Worm (Caenorhabditis elegans): Measurements from ENCODE around the gene T07G12.5.

DNA sequence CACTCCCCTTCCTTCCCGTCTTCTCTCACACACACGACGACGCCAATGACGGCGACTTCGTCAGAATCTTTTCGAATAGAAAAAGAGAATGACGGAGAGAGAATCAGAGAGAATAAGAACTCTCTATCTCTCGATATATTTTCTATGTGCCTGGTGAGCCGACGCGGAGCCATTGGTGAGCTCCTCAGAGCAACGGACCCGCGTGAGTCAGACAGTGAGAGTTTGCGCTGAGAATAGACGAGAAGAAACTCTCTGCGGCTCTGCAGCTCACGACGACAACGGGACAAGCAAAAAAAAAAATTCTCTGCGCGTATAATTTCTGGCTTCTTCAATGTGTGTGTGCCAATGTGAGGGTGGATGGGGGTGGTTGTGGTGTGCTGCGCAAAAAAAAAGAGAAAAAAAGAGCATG lies 45.0 kb downstream of the T07G12.5 start:
- TF ChIP-seq unc-130 (GFP tag; optimal IDR thresholded peaks at IDR 0.05) (no peak), ceh-79 (tag; optimal IDR thresholded peaks at IDR 0.05) (no peak), atf-7 (tag; optimal IDR thresholded peaks at IDR 0.05) (no peak), nhr-90 (tag; optimal IDR thresholded peaks at IDR 0.05) (no peak), lsy-27 (tag; optimal IDR thresholded peaks at IDR 0.05; ENCODE audit: borderline replicate concordance, insufficient read depth) (no peak), B0035.1 (tag; optimal IDR thresholded peaks at IDR 0.05) (no peak), T26A5.8 (tag; optimal IDR thresholded peaks at IDR 0.05) (no peak), ama-1 (optimal IDR thresholded peaks at IDR 0.05) (no peak), ama-1 (GFP tag; optimal IDR thresholded peaks at IDR 0.05) (no peak), efl-1 (GFP tag; optimal IDR thresholded peaks at IDR 0.05) (no peak)
